Fruit fly (Drosophila melanogaster) whole organism, prepupa: ENCODE results near the gene brun.
A peak's percentile ranks its signal among the peaks of the same experiment; 100 is the strongest.

Experiments used
- CG11902 ChIP-seq: fragments of 200-800 bp; sonication (Bioruptor generic); optimal IDR thresholded peaks from 3 replicates; lab custom pipeline; 2016; ENCODE audit warnings: missing biosample characterization, missing genetic modification characterization
- CG4318 ChIP-seq: fragments of 200-800 bp; sonication (Bioruptor generic); optimal IDR thresholded peaks from 3 replicates; lab custom pipeline; 2017; ENCODE audit warnings: missing biosample characterization, mild to moderate bottlenecking, missing genetic modification characterization
- CG6854 ChIP-seq: fragments of 200-800 bp; sonication (Bioruptor generic); optimal IDR thresholded peaks from 2 replicates; lab custom pipeline; 2017; ENCODE audit warnings: missing biosample characterization, mild to moderate bottlenecking, missing genetic modification characterization
- Eip75B ChIP-seq: fragments of 200-800 bp; sonication (Bioruptor generic); optimal IDR thresholded peaks from 3 replicates; lab custom pipeline; 2016; ENCODE audit warnings: missing biosample characterization, missing genetic modification characterization
- Hr38 ChIP-seq: sonication (Bioruptor generic); optimal IDR thresholded peaks from 2 replicates; lab custom pipeline; 2016; ENCODE audit warnings: missing biosample characterization, missing genetic modification characterization
- Hr39 ChIP-seq: fragments of 200-800 bp; sonication (Bioruptor generic); optimal IDR thresholded peaks from 2 replicates; lab custom pipeline; 2016; ENCODE audit warnings: missing biosample characterization, missing genetic modification characterization
- esn ChIP-seq: fragments of 200-800 bp; sonication (Bioruptor generic); optimal IDR thresholded peaks from 2 replicates; lab custom pipeline; 2016; ENCODE audit warnings: missing biosample characterization, mild to moderate bottlenecking, missing genetic modification characterization, moderate library complexity

DNA sequence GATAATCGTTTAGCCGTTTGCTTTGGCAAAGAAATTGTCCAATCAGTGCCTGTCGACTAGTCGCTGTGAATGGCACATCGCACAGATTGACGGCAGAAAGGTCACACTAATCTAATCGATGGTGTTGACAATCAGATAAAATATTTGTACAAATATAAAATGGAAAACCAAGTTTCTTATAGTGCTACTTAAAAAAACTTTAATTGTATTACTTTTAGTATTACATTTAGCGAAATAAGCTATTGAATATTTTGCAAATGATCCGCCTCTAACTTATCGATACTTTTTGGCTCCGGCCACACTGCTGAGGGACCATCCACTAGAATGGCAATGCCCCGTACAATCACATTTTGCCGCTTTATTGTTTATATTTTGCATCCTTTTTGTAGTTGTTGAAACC lies at the start of gene brun, which contains the start of gene CG2614:
- peak; percentile 67 for TF ChIP-seq esn (GFP tag; lab: Kevin White, UChicago)
- TF ChIP-seq Hr39 (GFP tag; lab: Kevin White, UChicago): peak; percentile 79
- no peak for TF ChIP-seq Eip75B (GFP tag; lab: Kevin White, UChicago)
- TF ChIP-seq CG11902 (GFP tag; lab: Kevin White, UChicago): peak; percentile 35
- no peak for TF ChIP-seq Hr38
- no peak for TF ChIP-seq CG6854 (GFP tag; lab: Kevin White, UChicago)
- TF ChIP-seq CG4318 (GFP tag; lab: Kevin White, UChicago): no peak
